Worm (Caenorhabditis elegans) whole organism, L4 larva: Measurements from ENCODE around the gene Y22D7AL.10.

Source experiments
- egl-27 ChIP-seq: sonication (generic microtip); optimal IDR thresholded peaks from 3 replicates; lab custom pipeline; 2017; ENCODE audit warnings: missing biosample characterization, missing genetic modification reagents, missing genetic modification characterization
- lin-29 ChIP-seq: fragments of 200-800 bp; sonication (Bioruptor generic); IDR thresholded peaks from 2 replicates; pipeline ENCODE4 v1.3.6; 2022; ENCODE audit warnings: missing genetic modification reagents, missing genetic modification characterization, missing compliant biosample characterization
- madf-5 ChIP-seq, 2 experiments: fragments of 200-800 bp; sonication (Bioruptor generic); IDR thresholded peaks; 2 replicates each; pipeline ENCODE4 v1.3.6; 2022; ENCODE audit warnings: missing compliant biosample characterization in 2 of 2, missing genetic modification characterization in 2 of 2
- nhr-48 ChIP-seq: sonication (generic microtip); optimal IDR thresholded peaks from 2 replicates; lab custom pipeline; 2016; ENCODE audit warnings: mild to moderate bottlenecking, missing genetic modification characterization, missing compliant biosample characterization

DNA sequence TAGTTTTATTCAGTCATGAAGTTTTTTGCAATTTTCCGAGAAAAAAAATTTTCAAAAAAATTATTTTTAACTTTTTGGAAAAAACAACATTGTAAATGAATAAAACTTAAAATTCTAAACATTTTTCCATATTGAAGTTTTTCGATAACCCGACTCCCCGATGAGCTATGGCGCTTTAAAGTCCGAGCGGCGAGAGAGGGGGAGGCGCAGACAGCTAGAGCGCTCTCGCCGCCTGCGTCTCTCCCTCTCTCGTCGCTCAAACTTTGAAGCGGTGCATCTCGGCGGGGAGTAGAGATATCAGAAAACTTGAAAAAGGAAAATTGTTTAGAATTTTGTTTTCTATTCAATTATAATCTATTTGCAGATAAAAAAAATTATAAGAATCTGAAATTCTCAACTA lies 19.6 kb upstream of the Y22D7AL.10 start:
- TF ChIP-seq lin-29 (GFP tag; lab: Robert Waterston, UW) (no peak), madf-5 (GFP tag; IDR thresholded peaks at IDR 0.05; lab: Robert Waterston, UW) (no peak), nhr-48 (tag; lab: Kevin White, UChicago) (no peak), egl-27 (tag; lab: Kevin White, UChicago) (no peak)
